Worm (Caenorhabditis elegans): ENCODE results near the gene ssp-34.

DNA sequence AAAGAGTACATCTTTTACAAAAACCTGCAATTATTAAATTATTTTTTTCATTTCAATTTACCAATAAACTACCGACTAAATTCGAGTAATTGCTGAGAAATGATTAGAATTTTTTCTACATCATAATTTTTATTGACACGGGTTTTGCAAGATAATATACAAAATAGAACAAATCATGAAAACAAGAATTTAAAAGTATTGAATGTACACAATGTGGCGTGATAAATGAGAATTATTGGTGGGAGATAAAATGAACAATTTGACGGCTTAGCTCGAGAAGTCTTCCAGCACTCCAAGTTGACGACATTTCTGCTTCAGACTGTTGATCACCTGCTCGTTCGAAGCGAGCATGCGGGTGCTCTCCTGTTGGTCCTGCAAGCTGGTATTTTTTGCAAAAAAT is 43.2 kb downstream of the ssp-34 start, which contains the start of gene R102.4:
- TF ChIP-seq elt-2 (tag; optimal IDR thresholded peaks at IDR 0.05) = no peak
- no peak for TF ChIP-seq R02D3.7 (tag; optimal IDR thresholded peaks at IDR 0.05)
- no peak for TF ChIP-seq snpc-4 (tag; optimal IDR thresholded peaks at IDR 0.05)

All from whole organism, L3 larva.